Worm (Caenorhabditis elegans): ENCODE measurements around the gene T05C12.15.

The T05C12.15 gene

DNA sequence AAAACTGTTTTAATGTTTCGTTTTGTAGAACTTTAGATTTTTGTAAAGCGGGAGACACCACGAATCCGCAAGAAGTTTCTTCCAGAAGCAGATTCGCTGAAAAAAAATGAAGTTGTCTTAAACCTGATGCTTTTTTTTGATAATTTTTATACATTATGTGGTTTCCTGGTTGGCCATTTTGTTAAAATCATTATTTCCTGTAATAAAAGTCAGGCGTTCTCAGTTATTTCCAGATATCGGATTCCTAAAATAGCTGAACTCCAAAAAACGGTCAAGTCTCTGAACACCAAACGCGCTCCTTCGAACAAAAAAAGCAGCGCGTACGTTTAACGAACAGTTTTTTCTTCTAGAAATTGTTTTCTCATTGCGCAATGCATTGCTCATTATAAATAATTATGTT, 32.0 kb upstream of the T05C12.15 start (continued):
- TF ChIP-seq syd-9 (tag; optimal IDR thresholded peaks at IDR 0.05): no peak
- no peak for TF ChIP-seq fkh-10 (GFP tag; optimal IDR thresholded peaks at IDR 0.05)
- no peak for TF ChIP-seq ceh-9 (tag; optimal IDR thresholded peaks at IDR 0.05)
- no peak for TF ChIP-seq eyg-1 (tag; optimal IDR thresholded peaks at IDR 0.05)
- no peak for TF ChIP-seq hlh-30 (tag; optimal IDR thresholded peaks at IDR 0.05; ENCODE audit: insufficient read depth)
- peak; percentile 93 for TF ChIP-seq ceh-31 (tag; optimal IDR thresholded peaks at IDR 0.05)
- TF ChIP-seq ceh-24 (tag; optimal IDR thresholded peaks at IDR 0.05): no peak
- TF ChIP-seq ceh-45 (GFP tag; IDR thresholded peaks at IDR 0.05): no peak
- peak; percentile 64 for TF ChIP-seq ahr-1 (tag; optimal IDR thresholded peaks at IDR 0.05)
- no peak for TF ChIP-seq C38D4.7 (GFP tag; optimal IDR thresholded peaks at IDR 0.05)
- TF ChIP-seq unc-86 (tag; optimal IDR thresholded peaks at IDR 0.05): no peak
- no peak for TF ChIP-seq ceh-6 (GFP tag; optimal IDR thresholded peaks at IDR 0.05)
- TF ChIP-seq sox-4 (tag; optimal IDR thresholded peaks at IDR 0.05): no peak
- no peak for TF ChIP-seq nfya-1 (tag; optimal IDR thresholded peaks at IDR 0.05)
- TF ChIP-seq ama-1 (optimal IDR thresholded peaks at IDR 0.05): no peak
- peak; percentile 68 for TF ChIP-seq pqm-1 (tag; optimal IDR thresholded peaks at IDR 0.05)
- TF ChIP-seq pag-3 (tag; optimal IDR thresholded peaks at IDR 0.05; ENCODE audit: borderline replicate concordance): no peak
- TF ChIP-seq ceh-14 (tag; optimal IDR thresholded peaks at IDR 0.05): peak; percentile 72

DNA sequence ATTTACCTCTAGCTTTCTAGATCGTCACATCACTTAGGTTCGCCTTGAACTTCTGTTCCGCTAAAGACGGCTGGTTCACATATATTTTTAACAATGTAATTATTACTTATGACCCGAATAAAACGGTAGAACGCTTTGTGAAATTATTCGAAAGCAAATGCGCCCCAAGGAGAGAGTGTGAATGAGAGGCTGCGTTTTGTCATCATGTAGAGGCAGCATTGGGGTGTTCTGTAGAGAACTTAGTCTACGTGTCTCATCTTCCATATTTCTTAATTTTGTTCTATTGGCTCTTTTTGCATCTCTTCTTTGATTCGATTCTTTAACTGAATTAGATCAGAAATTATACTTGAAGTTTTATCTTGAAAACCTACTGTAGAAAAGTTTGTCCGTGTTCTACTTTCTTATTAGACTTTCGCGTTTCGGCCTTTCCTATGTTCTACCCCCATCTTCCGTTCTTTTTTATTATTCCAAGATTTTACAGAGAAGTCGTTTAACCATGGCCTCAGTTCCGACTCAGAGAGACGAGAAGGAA, 31.3 kb upstream of the T05C12.15 start, which contains the start of gene cdc-48.2:
cdc-48.2 (plus strand) TSS at position 482 of the 532 bp plus-strand sequence.
- TF ChIP-seq npax-4 (tag; optimal IDR thresholded peaks at IDR 0.05): no peak
- no peak for TF ChIP-seq lim-6 (tag; optimal IDR thresholded peaks at IDR 0.05)
- TF ChIP-seq ceh-34 (tag; optimal IDR thresholded peaks at IDR 0.05): no peak
- no peak for TF ChIP-seq sox-2 (GFP tag; IDR thresholded peaks at IDR 0.05)

DNA sequence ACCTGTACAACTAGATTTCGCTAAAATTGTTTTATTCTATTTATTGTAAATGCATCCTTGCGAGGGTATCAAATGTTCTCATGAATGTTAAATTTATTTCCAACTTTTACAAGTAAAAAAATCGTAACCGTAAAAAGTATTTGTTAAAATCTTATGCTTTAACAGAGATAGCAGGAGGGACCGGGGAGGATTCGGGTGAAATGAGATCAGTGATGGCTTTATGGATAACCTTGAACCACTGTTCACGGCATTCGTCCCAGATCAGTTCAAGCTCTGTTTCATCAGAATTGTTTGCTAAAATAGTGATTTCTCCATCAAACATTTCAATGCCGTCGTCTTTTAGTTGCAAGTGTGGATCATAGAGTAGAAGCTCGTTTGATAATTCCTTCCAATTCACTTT, 28.2 kb upstream of the T05C12.15 start:
- TF ChIP-seq gmeb-2 (tag; optimal IDR thresholded peaks at IDR 0.05) (no peak), unc-42 (tag; optimal IDR thresholded peaks at IDR 0.05) (no peak), ceh-24 (tag; optimal IDR thresholded peaks at IDR 0.05) (no peak), npax-4 (tag; optimal IDR thresholded peaks at IDR 0.05) (no peak), C38D4.7 (GFP tag; optimal IDR thresholded peaks at IDR 0.05) (no peak), zip-5 (tag; optimal IDR thresholded peaks at IDR 0.05) (no peak), ceh-14 (tag; optimal IDR thresholded peaks at IDR 0.05) (no peak), K09A11.1 (tag; optimal IDR thresholded peaks at IDR 0.05; ENCODE audit: insufficient read depth) (no peak), unc-55 (GFP tag; optimal IDR thresholded peaks at IDR 0.05) (no peak), ztf-16 (tag; optimal IDR thresholded peaks at IDR 0.05) (no peak), hlh-13 (GFP tag; optimal IDR thresholded peaks at IDR 0.05) (no peak), ceh-22 (tag; optimal IDR thresholded peaks at IDR 0.05) (no peak), ceh-45 (GFP tag; IDR thresholded peaks at IDR 0.05) (no peak), lin-11 (tag; optimal IDR thresholded peaks at IDR 0.05) (no peak)

DNA sequence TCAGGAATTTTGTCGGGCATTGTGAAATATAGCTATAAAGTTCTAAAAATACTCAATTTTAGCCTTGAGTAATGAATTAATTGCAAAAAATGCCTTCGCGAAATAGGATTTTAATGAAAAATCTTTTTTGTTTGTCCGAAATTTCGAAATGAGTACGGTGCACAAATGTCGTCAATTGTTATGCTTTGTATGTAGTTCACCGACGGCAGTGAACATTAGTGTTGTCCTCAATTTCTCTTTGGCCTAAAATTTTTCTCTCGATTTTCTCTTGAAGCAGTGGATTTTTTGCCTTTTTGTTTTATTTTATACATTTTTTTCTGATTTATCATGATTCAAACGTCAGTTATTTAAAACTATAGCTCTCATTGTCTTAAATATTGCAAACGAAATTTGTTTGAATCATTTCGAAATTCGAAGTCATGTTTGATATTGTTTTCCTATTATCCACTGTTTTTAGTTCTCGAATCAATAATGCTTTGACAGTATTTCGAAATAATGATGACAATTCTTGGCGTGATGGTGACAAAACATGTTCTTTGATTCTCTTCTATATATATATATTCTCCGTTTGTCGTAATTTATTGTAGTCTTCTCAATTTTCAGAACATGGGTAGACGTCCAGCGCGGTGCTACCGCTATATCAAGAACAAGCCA, 26.0 kb upstream of the T05C12.15 start, which contains the start of the genes ints-11 and rpl-10:
ints-11 (minus strand) TSS at position 201 of the 654 bp plus-strand sequence.
rpl-10 (plus strand) TSS at position 604 of the 654 bp plus-strand sequence.
- TF ChIP-seq dve-1 (tag; optimal IDR thresholded peaks at IDR 0.05) (peak; percentile 4), unc-55 (GFP tag; optimal IDR thresholded peaks at IDR 0.05) (no peak), hlh-6 (tag; optimal IDR thresholded peaks at IDR 0.05) (no peak), hlh-8 (tag; optimal IDR thresholded peaks at IDR 0.05) (no peak), pag-3 (tag; optimal IDR thresholded peaks at IDR 0.05; ENCODE audit: borderline replicate concordance) (no peak), nfya-1 (tag; optimal IDR thresholded peaks at IDR 0.05) (peak; percentile 51), ceh-2 (tag; optimal IDR thresholded peaks at IDR 0.05) (no peak), ttx-3 (tag; optimal IDR thresholded peaks at IDR 0.05) (no peak), ceh-31 (tag; optimal IDR thresholded peaks at IDR 0.05) (no peak), ceh-14 (tag; optimal IDR thresholded peaks at IDR 0.05) (no peak), lim-6 (tag; optimal IDR thresholded peaks at IDR 0.05) (no peak), eyg-1 (tag; optimal IDR thresholded peaks at IDR 0.05) (no peak), sox-2 (GFP tag; IDR thresholded peaks at IDR 0.05) (no peak), mec-3 (tag; optimal IDR thresholded peaks at IDR 0.05; ENCODE audit: borderline replicate concordance) (no peak), npax-4 (tag; optimal IDR thresholded peaks at IDR 0.05) (no peak)

Data from whole organism, late embryonic.